Fruit fly (Drosophila melanogaster): ENCODE measurements around the gene pes.

The pes gene

DNA sequence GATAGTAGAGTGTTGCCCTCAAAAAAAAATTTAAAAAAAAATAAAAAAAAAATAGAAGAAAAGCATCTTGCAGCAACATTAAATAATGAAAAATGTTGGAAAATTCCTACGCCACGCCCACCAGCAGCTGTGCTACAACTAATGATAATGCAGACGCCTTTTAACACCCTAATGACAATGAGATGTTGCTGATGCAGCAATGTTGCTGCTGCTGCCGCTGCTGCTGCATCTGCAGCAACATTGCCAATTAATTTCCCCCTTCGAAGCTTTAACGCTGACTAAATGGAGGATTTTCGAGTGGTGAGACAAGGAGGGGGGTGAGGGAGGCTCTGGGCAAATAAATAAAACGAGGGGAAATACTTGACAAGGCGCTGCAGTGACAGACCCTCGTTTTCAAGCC is 41.6 kb downstream of the pes start:
- TF ChIP-seq Hr4 (GFP tag; optimal IDR thresholded peaks at IDR 0.05) (no peak), fd59A (GFP tag; optimal IDR thresholded peaks at IDR 0.05) (no peak), CG10631 (GFP tag; optimal IDR thresholded peaks at IDR 0.05) (no peak), CG34406 (GFP tag; optimal IDR thresholded peaks at IDR 0.05) (no peak), CG8319 (GFP tag; optimal IDR thresholded peaks at IDR 0.05) (no peak), salr (GFP tag; optimal IDR thresholded peaks at IDR 0.05) (peak in 1 of 2 experiments; percentile 6), Hr38 (GFP tag; optimal IDR thresholded peaks at IDR 0.05) (no peak), CG3919 (GFP tag; optimal IDR thresholded peaks at IDR 0.05) (peak; percentile 51), CG4318 (GFP tag; optimal IDR thresholded peaks at IDR 0.05) (no peak), CG11294 (GFP tag; IDR thresholded peaks at IDR 0.05) (no peak), Eip78C (GFP tag) (peak; percentile 50), spab (GFP tag; optimal IDR thresholded peaks at IDR 0.05) (no peak), Ets96B (tag; optimal IDR thresholded peaks at IDR 0.05) (no peak), CG15336 (GFP tag; IDR thresholded peaks at IDR 0.05) (no peak), fd85E (GFP tag; optimal IDR thresholded peaks at IDR 0.05) (no peak)

DNA sequence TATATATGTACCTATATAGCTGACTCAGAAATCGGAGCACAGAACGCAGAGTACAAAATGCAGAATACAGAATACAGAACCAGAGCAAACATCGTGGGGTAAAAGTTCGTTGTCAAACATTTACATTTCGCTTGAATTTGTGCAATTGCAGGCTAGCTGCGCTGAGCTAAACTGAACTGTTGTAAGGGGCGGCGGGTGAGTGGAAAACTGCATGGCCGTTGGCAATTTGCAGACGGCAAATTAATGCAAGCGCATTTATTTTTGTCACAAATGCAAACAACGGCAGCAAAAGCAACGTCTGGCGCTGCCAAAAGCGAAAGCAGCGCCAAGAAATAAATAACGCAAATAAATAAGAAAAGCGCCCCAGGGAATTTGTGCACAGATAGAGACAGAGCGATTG is 42.0 kb downstream of the pes start:
- TF ChIP-seq fd85E (GFP tag; optimal IDR thresholded peaks at IDR 0.05): no peak
- TF ChIP-seq CG11294 (GFP tag; IDR thresholded peaks at IDR 0.05): no peak

DNA sequence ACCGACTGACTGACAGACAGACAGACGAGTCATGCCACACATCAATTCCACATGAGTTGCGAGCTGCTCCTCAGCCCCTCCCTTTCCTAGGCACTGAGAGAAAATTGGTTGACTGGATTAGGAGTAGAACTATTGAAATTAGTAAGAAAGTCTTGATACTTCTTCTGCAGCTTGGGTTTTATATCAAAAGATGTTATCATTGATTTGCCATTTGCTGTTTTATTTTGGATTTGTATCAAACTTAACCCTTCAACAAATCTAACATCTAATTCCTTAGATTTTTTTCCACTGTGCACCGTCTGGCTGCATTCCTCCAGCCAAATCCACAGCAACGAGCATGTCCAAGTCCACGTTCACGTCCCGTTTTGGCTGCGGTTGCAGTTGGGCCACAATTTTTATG is 44.2 kb downstream of the pes start:
- TF ChIP-seq CG31627 (GFP tag; optimal IDR thresholded peaks at IDR 0.05): no peak
- TF ChIP-seq CG6276 (GFP tag; optimal IDR thresholded peaks at IDR 0.05): peak; percentile 84
- TF ChIP-seq Met (GFP tag; optimal IDR thresholded peaks at IDR 0.05): no peak
- no peak for TF ChIP-seq CG6808 (GFP tag; optimal IDR thresholded peaks at IDR 0.05)
- TF ChIP-seq ss (GFP tag; optimal IDR thresholded peaks at IDR 0.05): peak in 1 of 2 experiments; percentile 1
- TF ChIP-seq cyc (GFP tag; optimal IDR thresholded peaks at IDR 0.05): no peak
- TF ChIP-seq CG6792 (GFP tag; optimal IDR thresholded peaks at IDR 0.05): peak; percentile 39
- no peak for TF ChIP-seq vri (GFP tag; optimal IDR thresholded peaks at IDR 0.05)
- TF ChIP-seq pdm3 (GFP tag; optimal IDR thresholded peaks at IDR 0.05): peak; percentile 64
- TF ChIP-seq CG3919 (GFP tag; optimal IDR thresholded peaks at IDR 0.05): peak; percentile 74
- TF ChIP-seq CG8119 (GFP tag; IDR thresholded peaks at IDR 0.05): peak; percentile 95
- TF ChIP-seq salr (GFP tag; optimal IDR thresholded peaks at IDR 0.05): peak in 1 of 2 experiments; percentile 84
- TF ChIP-seq dsx (GFP tag; optimal IDR thresholded peaks at IDR 0.05; ENCODE audit: poor library complexity, severe bottlenecking): no peak
- TF ChIP-seq CG6163 (GFP tag; IDR thresholded peaks at IDR 0.05): peak; percentile 85
- peak; percentile 68 for TF ChIP-seq CG10631 (GFP tag; optimal IDR thresholded peaks at IDR 0.05)
- no peak for TF ChIP-seq fd85E (GFP tag; optimal IDR thresholded peaks at IDR 0.05)
- TF ChIP-seq Hr39 (GFP tag; optimal IDR thresholded peaks at IDR 0.05): no peak
- TF ChIP-seq Gug (GFP tag; IDR thresholded peaks at IDR 0.05): peak; percentile 77
- TF ChIP-seq Hr4 (GFP tag; optimal IDR thresholded peaks at IDR 0.05): peak; percentile 93
- no peak for TF ChIP-seq Smox (GFP tag; optimal IDR thresholded peaks at IDR 0.05)
- TF ChIP-seq Eip75B (GFP tag; optimal IDR thresholded peaks at IDR 0.05): peak; percentile 52
- TF ChIP-seq esn (GFP tag; optimal IDR thresholded peaks at IDR 0.05): no peak
- TF ChIP-seq CG1621 (tag; optimal IDR thresholded peaks at IDR 0.05): no peak
- no peak for TF ChIP-seq fd59A (GFP tag; optimal IDR thresholded peaks at IDR 0.05)
- peak; percentile 87 for TF ChIP-seq eg (GFP tag; IDR thresholded peaks at IDR 0.05)
- TF ChIP-seq CG6854 (GFP tag; optimal IDR thresholded peaks at IDR 0.05): no peak
- no peak for TF ChIP-seq CG11902 (GFP tag; optimal IDR thresholded peaks at IDR 0.05)
- TF ChIP-seq Ets96B (tag; optimal IDR thresholded peaks at IDR 0.05): peak; percentile 20
- no peak for TF ChIP-seq Eip93F (GFP tag; optimal IDR thresholded peaks at IDR 0.05)
- TF ChIP-seq Sox102F (GFP tag; optimal IDR thresholded peaks at IDR 0.05): no peak
- peak; percentile 69 for TF ChIP-seq net (GFP tag; optimal IDR thresholded peaks at IDR 0.05)
- peak; percentile 2 for TF ChIP-seq CG10669 (GFP tag; optimal IDR thresholded peaks at IDR 0.05)
- no peak for TF ChIP-seq topi (GFP tag; optimal IDR thresholded peaks at IDR 0.05)
- no peak for TF ChIP-seq CG8319 (GFP tag; optimal IDR thresholded peaks at IDR 0.05)
- TF ChIP-seq CG15336 (GFP tag; IDR thresholded peaks at IDR 0.05): peak; percentile 94
- TF ChIP-seq acj6 (GFP tag; optimal IDR thresholded peaks at IDR 0.05): peak; percentile 62
- TF ChIP-seq CG8632 (GFP tag; optimal IDR thresholded peaks at IDR 0.05): no peak
- peak; percentile 31 for TF ChIP-seq CG11762 (GFP tag; optimal IDR thresholded peaks at IDR 0.05; ENCODE audit: insufficient read depth)
- TF ChIP-seq fkh (GFP tag; optimal IDR thresholded peaks at IDR 0.05): no peak
- TF ChIP-seq achi (GFP tag; optimal IDR thresholded peaks at IDR 0.05): peak; percentile 60
- no peak for TF ChIP-seq Sox15 (GFP tag; optimal IDR thresholded peaks at IDR 0.05)

All from whole organism, prepupa.